Fruit fly (Drosophila melanogaster): ENCODE measurements around the gene CG18476.

The CG18476 gene

dm6 chr3R:11649449-11649848 is 28.5 kb downstream of the CG18476 start (continued):
- peak; percentile 94 to 96 for TF ChIP-seq Hr51 (GFP tag; optimal IDR thresholded peaks at IDR 0.05)
- TF ChIP-seq onecut (GFP tag; IDR thresholded peaks at IDR 0.05), result peak; percentile 92
- TF ChIP-seq CG15696 (tag; optimal IDR thresholded peaks at IDR 0.05), result peak; percentile 83
- peak; percentile 93 for TF ChIP-seq BtbVII (GFP tag; optimal IDR thresholded peaks at IDR 0.05)
- TF ChIP-seq pum (GFP tag; optimal IDR thresholded peaks at IDR 0.05), result peak; percentile 96
- TF ChIP-seq CG16815 (GFP tag; optimal IDR thresholded peaks at IDR 0.05), result peak; percentile 90
- TF ChIP-seq vfl (GFP tag; optimal IDR thresholded peaks at IDR 0.05), result peak; percentile 97
- peak; percentile 53 for TF ChIP-seq CG14710 (tag; optimal IDR thresholded peaks at IDR 0.05)
- peak; percentile 97 for TF ChIP-seq Dek (tag; optimal IDR thresholded peaks at IDR 0.05)
- peak; percentile 92 for TF ChIP-seq CG8924 (tag; optimal IDR thresholded peaks at IDR 0.05)
- TF ChIP-seq CG7372 (GFP tag; IDR thresholded peaks at IDR 0.05), result peak; percentile 98
- TF ChIP-seq Neu2 (GFP tag; optimal IDR thresholded peaks at IDR 0.05; ENCODE audit: borderline replicate concordance), result peak; percentile 77
- peak; percentile 40 for TF ChIP-seq Lhr (GFP tag; optimal IDR thresholded peaks at IDR 0.05)
- TF ChIP-seq B-H2 (GFP tag; optimal IDR thresholded peaks at IDR 0.05), result peak; percentile 98
- TF ChIP-seq CG2875 (GFP tag; optimal IDR thresholded peaks at IDR 0.05), result peak; percentile 82
- TF ChIP-seq CG18011 (GFP tag; optimal IDR thresholded peaks at IDR 0.05), result peak; percentile 85
- peak; percentile 98 for TF ChIP-seq CG15269 (tag; optimal IDR thresholded peaks at IDR 0.05)
- TF ChIP-seq Vsx1 (GFP tag; optimal IDR thresholded peaks at IDR 0.05), result peak; percentile 80
- TF ChIP-seq HLHmδ (GFP tag; optimal IDR thresholded peaks at IDR 0.05), result no peak
- TF ChIP-seq phol (tag; optimal IDR thresholded peaks at IDR 0.05), result peak; percentile 88
- TF ChIP-seq CG17568 (GFP tag; optimal IDR thresholded peaks at IDR 0.05), result peak; percentile 93
- peak; percentile 97 for TF ChIP-seq CG7786 (GFP tag; optimal IDR thresholded peaks at IDR 0.05)
- peak; percentile 96 for TF ChIP-seq Bteb2 (GFP tag; optimal IDR thresholded peaks at IDR 0.05)
- peak; percentile 92 for TF ChIP-seq Six4 (GFP tag; optimal IDR thresholded peaks at IDR 0.05)
- no peak for TF ChIP-seq HLH4C (GFP tag; IDR thresholded peaks at IDR 0.05; ENCODE audit: partially characterized antibody)
- TF ChIP-seq CG13287 (GFP tag; IDR thresholded peaks at IDR 0.05; ENCODE audit: partially characterized antibody), result no peak
- peak; percentile 95 for TF ChIP-seq CG4854 (GFP tag; optimal IDR thresholded peaks at IDR 0.05)
- no peak for TF ChIP-seq Tbp (GFP tag; optimal IDR thresholded peaks at IDR 0.05)
- TF ChIP-seq prd (optimal IDR thresholded peaks at IDR 0.05), result no peak
- peak; percentile 98 for TF ChIP-seq prd (GFP tag; IDR thresholded peaks at IDR 0.05)
- TF ChIP-seq inv (GFP tag; IDR thresholded peaks at IDR 0.05; ENCODE audit: partially characterized antibody), result no peak
- peak; percentile 87 for TF ChIP-seq Mes4 (GFP tag; optimal IDR thresholded peaks at IDR 0.05)
- TF ChIP-seq ara (GFP tag; IDR thresholded peaks at IDR 0.05), result peak; percentile 93
- TF ChIP-seq CG15479 (GFP tag; optimal IDR thresholded peaks at IDR 0.05), result no peak
- peak; percentile 68 for TF ChIP-seq dan (GFP tag; IDR thresholded peaks at IDR 0.05)
- peak; percentile 78 for TF ChIP-seq exex (tag; optimal IDR thresholded peaks at IDR 0.05)
- no peak for TF ChIP-seq CG1832 (GFP tag; optimal IDR thresholded peaks at IDR 0.05)
- TF ChIP-seq Dll (GFP tag; IDR thresholded peaks at IDR 0.05; ENCODE audit: partially characterized antibody), result no peak
- peak in 1 of 2 experiments; percentile 46 for TF ChIP-seq Hr78 (GFP tag; optimal IDR thresholded peaks at IDR 0.05)
- peak; percentile 63 for TF ChIP-seq YL-1 (GFP tag; optimal IDR thresholded peaks at IDR 0.05)
- peak; percentile 94 for TF ChIP-seq CG31388 (GFP tag; optimal IDR thresholded peaks at IDR 0.05)
- peak; percentile 97 for TF ChIP-seq crc (GFP tag; optimal IDR thresholded peaks at IDR 0.05)
- peak; percentile 99 for TF ChIP-seq gro (GFP tag; optimal IDR thresholded peaks at IDR 0.05)
- TF ChIP-seq CG13894 (tag; optimal IDR thresholded peaks at IDR 0.05), result peak; percentile 93
- peak; percentile 90 for TF ChIP-seq CG11560 (tag; IDR thresholded peaks at IDR 0.05)
- TF ChIP-seq chif (GFP tag; optimal IDR thresholded peaks at IDR 0.05), result peak; percentile 95 to 96
- peak; percentile 90 for TF ChIP-seq D19B (GFP tag; optimal IDR thresholded peaks at IDR 0.05)
- peak; percentile 97 for TF ChIP-seq esg (GFP tag; conservative IDR thresholded peaks at IDR 0.05)
- peak; percentile 97 for TF ChIP-seq maf-S (GFP tag; optimal IDR thresholded peaks at IDR 0.05)
- peak; percentile 97 for TF ChIP-seq zfh1 (GFP tag; IDR thresholded peaks at IDR 0.05)
